Worm (Caenorhabditis elegans) whole organism, midembryonic: Measurements from ENCODE around the gene F40G12.11.
"Not testable (repeated sequence)": the region's sequence is repeated elsewhere in the genome, so short reads cannot be mapped to it uniquely, and the experiment has no call there.

Source experiments
- T22C8.4 ChIP-seq: fragments of 200-800 bp; sonication (Bioruptor generic); IDR thresholded peaks from 2 replicates; pipeline ENCODE4 v1.3.6; 2022; ENCODE audit warnings: missing genetic modification characterization, missing compliant biosample characterization
- cog-1 ChIP-seq: sonication (generic microtip); optimal IDR thresholded peaks from 2 replicates; lab custom pipeline; 2016; ENCODE audit warnings: missing genetic modification characterization, missing compliant biosample characterization
- flt-1 ChIP-seq: fragments of 200-800 bp; sonication (Bioruptor generic); IDR thresholded peaks from 2 replicates; pipeline ENCODE4 v1.3.6; 2022; ENCODE audit warnings: missing genetic modification characterization, missing compliant biosample characterization
- klf-2 ChIP-seq: fragments of 200-800 bp; sonication (Bioruptor generic); conservative IDR thresholded peaks from 2 replicates; pipeline ENCODE4 v1.3.6; 2022; ENCODE audit warnings: missing genetic modification reagents, missing genetic modification characterization, missing compliant biosample characterization
- med-1 ChIP-seq: sonication (generic microtip); optimal IDR thresholded peaks from 2 replicates; lab custom pipeline; 2017; ENCODE audit warnings: missing genetic modification characterization, mild to moderate bottlenecking, missing compliant biosample characterization, antibody characterized with exemption, missing genetic modification reagents; ENCODE audit not compliant: insufficient read depth
- ref-1 ChIP-seq: fragments of 200-800 bp; sonication (Bioruptor generic); conservative IDR thresholded peaks from 2 replicates; pipeline ENCODE4 v1.3.6; 2022; ENCODE audit warnings: missing genetic modification reagents, missing genetic modification characterization, missing compliant biosample characterization
- tab-1 ChIP-seq: fragments of 200-800 bp; sonication (Bioruptor generic); IDR thresholded peaks from 2 replicates; pipeline ENCODE4 v1.3.6; 2022; ENCODE audit warnings: missing genetic modification characterization, missing compliant biosample characterization
- ztf-23 ChIP-seq: fragments of 200-800 bp; sonication (Bioruptor generic); IDR thresholded peaks from 2 replicates; pipeline ENCODE4 v1.3.6; 2022; ENCODE audit warnings: missing genetic modification reagents, missing genetic modification characterization, missing compliant biosample characterization
- ztf-29 ChIP-seq: fragments of 200-800 bp; sonication (Bioruptor generic); IDR thresholded peaks from 2 replicates; pipeline ENCODE4 v1.3.6; 2022; ENCODE audit warnings: missing genetic modification reagents, missing genetic modification characterization, missing compliant biosample characterization

Gene F40G12.11

DNA sequence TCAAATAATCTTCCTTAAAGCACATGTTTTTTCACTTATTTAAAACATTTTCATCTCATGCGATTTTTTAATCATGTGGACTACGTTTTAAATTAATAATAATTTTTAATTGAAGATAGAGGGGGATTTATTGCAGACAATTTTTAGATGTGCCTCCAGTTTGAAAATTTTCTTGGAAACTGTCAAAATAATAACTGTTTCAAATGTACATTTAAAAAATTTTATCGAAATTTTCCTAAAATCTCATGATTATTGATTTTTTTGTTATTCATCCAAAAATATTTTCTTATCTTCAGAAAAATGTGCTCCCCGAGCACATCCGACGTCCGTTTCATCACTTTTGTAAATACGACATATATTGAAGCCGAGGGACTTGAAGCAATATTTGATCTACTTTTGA is 29.2 kb upstream of the F40G12.11 start, which contains the start of gene sre-8:
TSS of gene sre-8 (plus strand) at position 301 of the 400 bp plus-strand sequence.
- TF ChIP-seq flt-1 (GFP tag; lab: Robert Waterston, UW) (no peak), ztf-23 (GFP tag; lab: Robert Waterston, UW) (no peak), klf-2 (GFP tag; lab: Robert Waterston, UW) (no peak), tab-1 (GFP tag; lab: Robert Waterston, UW) (no peak), ztf-29 (GFP tag; lab: Robert Waterston, UW) (no peak), T22C8.4 (GFP tag; lab: Robert Waterston, UW) (no peak)

DNA sequence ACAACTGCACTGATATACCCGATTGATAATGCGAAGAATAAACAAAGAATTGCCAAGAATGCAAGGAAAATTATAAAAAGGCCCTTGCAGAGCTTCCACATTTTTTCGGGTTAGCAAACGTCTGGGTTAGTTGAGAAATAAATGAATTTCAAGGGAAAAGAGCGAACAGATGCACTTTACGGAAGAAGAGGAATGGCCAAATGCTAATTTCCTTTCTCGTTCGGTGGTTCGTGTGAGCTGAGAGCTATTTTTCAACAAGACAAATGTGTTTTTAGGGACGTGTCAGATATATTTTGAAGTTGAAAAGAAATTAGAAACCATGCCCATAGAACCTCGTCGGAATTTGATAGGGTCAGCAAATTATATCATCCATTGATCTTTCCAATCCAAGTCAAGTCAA is 25.1 kb upstream of the F40G12.11 start, which contains the start of gene F40G12.2:
TSS of gene F40G12.2 (minus strand) at position 101 of the 400 bp plus-strand sequence.
- TF ChIP-seq ztf-29 (GFP tag; lab: Robert Waterston, UW) (no peak), T22C8.4 (GFP tag; lab: Robert Waterston, UW) (no peak), flt-1 (GFP tag; lab: Robert Waterston, UW) (no peak), cog-1 (tag; lab: Kevin White, UChicago) (no peak), ztf-23 (GFP tag; lab: Robert Waterston, UW) (no peak), ref-1 (GFP tag; lab: Robert Waterston, UW) (no peak), klf-2 (GFP tag; lab: Robert Waterston, UW) (no peak), tab-1 (GFP tag; lab: Robert Waterston, UW) (no peak), med-1 (GFP tag; lab: Kevin White, UChicago) (no peak)

ce11 chrV:14267326-14267942 is 18.5 kb upstream of the F40G12.11 start:
- TF ChIP-seq cog-1 (tag; lab: Kevin White, UChicago) (no peak), tab-1 (GFP tag; lab: Robert Waterston, UW) (no peak), klf-2 (GFP tag; lab: Robert Waterston, UW) (no peak), ref-1 (GFP tag; lab: Robert Waterston, UW) (no peak), ztf-23 (GFP tag; lab: Robert Waterston, UW) (no peak), flt-1 (GFP tag; lab: Robert Waterston, UW) (no peak), T22C8.4 (GFP tag; lab: Robert Waterston, UW) (no peak), med-1 (GFP tag; lab: Kevin White, UChicago) (no peak), ztf-29 (GFP tag; lab: Robert Waterston, UW) (no peak)

DNA sequence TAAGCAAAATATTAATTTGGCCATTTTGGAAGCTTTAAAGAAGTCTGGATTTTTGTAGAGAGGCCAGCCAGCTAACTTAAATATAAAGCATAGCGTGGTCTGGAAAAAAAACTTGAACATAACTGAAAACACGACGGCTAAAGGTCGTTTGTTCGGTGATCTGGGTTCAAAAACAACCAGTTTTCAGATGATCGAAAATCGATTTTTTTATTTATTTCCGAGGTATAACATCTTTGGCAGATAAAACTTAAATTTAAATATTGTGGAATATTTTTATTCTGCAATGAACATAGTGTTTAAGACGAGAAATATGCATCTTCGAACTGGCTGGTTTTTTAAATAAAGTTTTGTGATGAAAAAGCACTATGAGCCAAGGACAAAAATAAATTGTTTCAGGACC is 17.4 kb upstream of the F40G12.11 start, which contains the start of gene F40G12.4:
TSS of gene F40G12.4 (minus strand) at position 101 of the 400 bp plus-strand sequence.
- TF ChIP-seq ztf-29 (GFP tag; lab: Robert Waterston, UW) = no peak
- no peak for TF ChIP-seq cog-1 (tag; lab: Kevin White, UChicago)
- no peak for TF ChIP-seq T22C8.4 (GFP tag; lab: Robert Waterston, UW)
- TF ChIP-seq tab-1 (GFP tag; lab: Robert Waterston, UW) = no peak
- no peak for TF ChIP-seq ztf-23 (GFP tag; lab: Robert Waterston, UW)
- TF ChIP-seq med-1 (GFP tag; lab: Kevin White, UChicago) = no peak
- TF ChIP-seq klf-2 (GFP tag; lab: Robert Waterston, UW) = no peak
- no peak for TF ChIP-seq ref-1 (GFP tag; lab: Robert Waterston, UW)
- TF ChIP-seq flt-1 (GFP tag; lab: Robert Waterston, UW) = no peak

- TF ChIP-seq med-1 (GFP tag; lab: Kevin White, UChicago) = no peak
- no peak for TF ChIP-seq klf-2 (GFP tag; lab: Robert Waterston, UW)
- no peak for TF ChIP-seq flt-1 (GFP tag; lab: Robert Waterston, UW)
- no peak for TF ChIP-seq tab-1 (GFP tag; lab: Robert Waterston, UW)
- TF ChIP-seq T22C8.4 (GFP tag; lab: Robert Waterston, UW) = no peak
- TF ChIP-seq ztf-23 (GFP tag; lab: Robert Waterston, UW) = no peak
- no peak for TF ChIP-seq cog-1 (tag; lab: Kevin White, UChicago)
- TF ChIP-seq ztf-29 (GFP tag; lab: Robert Waterston, UW) = no peak
- no peak for TF ChIP-seq ref-1 (GFP tag; lab: Robert Waterston, UW)
Measured at ce11 chrV:14270729-14271128, 15.2 kb upstream of the F40G12.11 start, which contains the start of gene F40G12.5. F40G12.5 (minus strand) TSS chrV:14270829.

DNA sequence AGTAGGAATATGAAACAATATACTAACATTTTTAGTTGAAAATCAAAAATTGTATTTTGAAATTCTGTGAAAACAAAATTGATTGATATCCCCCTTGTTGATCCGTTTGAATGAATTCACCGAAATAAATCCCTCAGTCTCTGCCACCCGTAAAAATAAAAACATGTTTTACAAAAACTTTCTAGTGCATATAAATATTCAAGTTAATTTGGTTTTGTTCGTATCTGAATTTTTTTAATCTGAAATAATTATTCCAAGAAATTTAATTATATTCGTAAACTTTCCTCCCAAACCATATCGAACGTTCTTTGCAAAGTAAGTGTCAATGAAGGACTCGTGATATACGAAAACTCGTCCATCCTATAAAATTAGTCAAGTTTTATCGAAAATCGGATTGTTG is 13.0 kb upstream of the F40G12.11 start, which contains the start of gene F40G12.6:
TSS of gene F40G12.6 (minus strand) at position 101 of the 400 bp plus-strand sequence.
- no peak for TF ChIP-seq ztf-23 (GFP tag; lab: Robert Waterston, UW)
- TF ChIP-seq med-1 (GFP tag; lab: Kevin White, UChicago) = no peak
- no peak for TF ChIP-seq ztf-29 (GFP tag; lab: Robert Waterston, UW)
- no peak for TF ChIP-seq klf-2 (GFP tag; lab: Robert Waterston, UW)
- no peak for TF ChIP-seq flt-1 (GFP tag; lab: Robert Waterston, UW)
- no peak for TF ChIP-seq T22C8.4 (GFP tag; lab: Robert Waterston, UW)
- TF ChIP-seq cog-1 (tag; lab: Kevin White, UChicago) = no peak
- no peak for TF ChIP-seq tab-1 (GFP tag; lab: Robert Waterston, UW)
- TF ChIP-seq ref-1 (GFP tag; lab: Robert Waterston, UW) = no peak

- not testable (repeated sequence) for TF ChIP-seq ref-1 (GFP tag; lab: Robert Waterston, UW); cog-1 (tag; lab: Kevin White, UChicago); ztf-23 (GFP tag; lab: Robert Waterston, UW)
Measured at ce11 chrV:14274268-14274667, 11.7 kb upstream of the F40G12.11 start, which contains the start of gene F40G12.7. F40G12.7 (plus strand) TSS chrV:14274568.

ce11 chrV:14279777-14280176 is 6.2 kb upstream of the F40G12.11 start, which contains the start of gene srt-33:
srt-33 (minus strand) TSS chrV:14279877.
- TF ChIP-seq tab-1 (GFP tag; lab: Robert Waterston, UW) (no peak), T22C8.4 (GFP tag; lab: Robert Waterston, UW) (no peak), klf-2 (GFP tag; lab: Robert Waterston, UW) (no peak), flt-1 (GFP tag; lab: Robert Waterston, UW) (no peak), ztf-23 (GFP tag; lab: Robert Waterston, UW) (no peak), med-1 (GFP tag; lab: Kevin White, UChicago) (no peak), ref-1 (GFP tag; lab: Robert Waterston, UW) (no peak), cog-1 (tag; lab: Kevin White, UChicago) (no peak), ztf-29 (GFP tag; lab: Robert Waterston, UW) (no peak)
